Worm (Caenorhabditis elegans): ENCODE results near the gene col-127.

DNA sequence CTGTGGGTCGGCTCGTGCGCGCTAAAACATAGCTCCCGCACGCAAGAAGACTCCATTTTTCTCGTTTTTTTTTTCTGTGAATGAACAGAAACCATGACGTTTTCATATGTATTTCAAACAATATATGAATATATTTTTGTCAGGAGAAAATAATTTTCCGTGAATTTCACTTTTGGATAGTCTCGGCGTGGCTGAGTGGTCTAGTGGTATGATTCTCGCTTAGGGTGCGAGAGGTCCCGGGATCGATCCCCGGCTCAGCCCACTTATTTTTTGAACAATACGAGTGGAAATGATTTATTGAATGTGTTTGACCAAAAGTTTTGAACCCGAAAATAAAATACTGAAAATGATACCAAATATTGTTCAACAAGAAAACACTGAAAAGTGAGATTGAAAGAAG, 34.6 kb downstream of the col-127 start:
- no peak for TF ChIP-seq W03F9.2 (tag; optimal IDR thresholded peaks at IDR 0.05)
- TF ChIP-seq him-1 (tag; optimal IDR thresholded peaks at IDR 0.05): no peak

Data from whole organism, L4/young adult.